Worm (Caenorhabditis elegans): ENCODE data around the gene F18A11.2.
A peak's percentile ranks its signal among the peaks of the same experiment; 100 is the strongest.

The F18A11.2 gene

DNA sequence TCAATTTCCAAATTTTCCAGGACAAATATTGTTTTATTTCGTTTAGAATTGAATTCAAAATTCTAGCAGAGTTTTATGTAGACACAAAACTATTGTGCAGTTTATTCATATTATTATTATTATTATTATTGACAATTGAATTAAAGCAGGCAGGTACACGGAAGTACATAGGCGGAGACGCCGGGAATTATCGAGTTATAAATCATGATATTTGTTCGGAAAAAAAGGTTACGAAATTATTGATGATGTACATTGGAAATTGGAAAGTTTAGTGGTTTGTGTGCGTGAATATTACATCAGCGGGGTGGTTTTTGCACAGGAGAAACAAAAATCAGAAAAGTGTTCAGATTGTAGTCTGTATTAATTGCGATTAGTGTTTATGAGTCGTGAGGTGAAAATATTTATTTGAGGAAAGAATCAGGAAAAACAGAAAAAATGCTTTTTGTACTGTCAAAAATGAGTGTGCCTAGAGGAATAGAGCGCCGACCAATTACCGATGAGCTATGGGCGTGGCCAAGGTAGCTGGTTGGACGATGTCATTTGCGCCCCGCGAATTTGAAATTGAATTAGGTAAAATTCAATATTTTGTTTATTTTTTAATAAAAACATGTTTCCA is 44.9 kb downstream of the F18A11.2 start (continued):
- no peak for TF ChIP-seq madf-3 (GFP tag; IDR thresholded peaks at IDR 0.05)
- TF ChIP-seq hlh-26 (GFP tag; conservative IDR thresholded peaks at IDR 0.05): no peak
- no peak for TF ChIP-seq nfya-1 (tag; optimal IDR thresholded peaks at IDR 0.05; ENCODE audit: borderline replicate concordance, insufficient read depth)
- TF ChIP-seq B0336.3 (GFP tag; IDR thresholded peaks at IDR 0.05): peak; percentile 48; the same call in 1 of the 2 replicates
- TF ChIP-seq rpc-1 (optimal IDR thresholded peaks at IDR 0.05): no peak
- TF ChIP-seq rpc-1 (tag; optimal IDR thresholded peaks at IDR 0.05): no peak
- TF ChIP-seq zim-3 (tag; optimal IDR thresholded peaks at IDR 0.05): no peak
- no peak for TF ChIP-seq lin-54 (GFP tag; optimal IDR thresholded peaks at IDR 0.05)
- TF ChIP-seq ztf-22 (GFP tag; optimal IDR thresholded peaks at IDR 0.05): no peak

DNA sequence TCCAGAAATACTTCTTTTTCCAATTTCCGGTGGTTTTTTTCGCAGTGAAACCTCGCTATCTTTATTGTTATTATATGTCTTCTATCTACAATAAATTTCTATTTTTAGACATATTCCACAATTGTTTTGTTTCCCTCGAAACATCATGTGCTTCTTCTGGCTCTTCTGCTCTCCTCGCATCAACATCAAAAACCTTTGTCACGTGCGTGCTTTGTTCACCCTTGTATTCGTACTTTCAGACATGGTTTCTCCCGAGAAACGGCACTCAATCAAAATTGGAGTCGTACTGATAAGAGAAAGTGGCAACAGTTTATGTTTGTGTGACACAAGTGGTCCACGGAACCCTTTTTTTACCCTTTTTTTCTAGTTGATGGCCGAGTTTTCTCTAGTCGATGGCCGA is 46.2 kb downstream of the F18A11.2 start:
- TF ChIP-seq gei-17 (GFP tag; optimal IDR thresholded peaks at IDR 0.05): no peak
- TF ChIP-seq him-1 (tag; optimal IDR thresholded peaks at IDR 0.05): no peak
- no peak for TF ChIP-seq ztf-26 (tag; optimal IDR thresholded peaks at IDR 0.05)
- TF ChIP-seq cebp-1 (GFP tag; IDR thresholded peaks at IDR 0.05): no peak
- TF ChIP-seq cebp-1 (tag; optimal IDR thresholded peaks at IDR 0.05): peak; percentile 60
- TF ChIP-seq snpc-1.1 (tag; optimal IDR thresholded peaks at IDR 0.05; ENCODE audit: insufficient read depth): no peak
- peak; percentile 31 for TF ChIP-seq madf-10 (tag; optimal IDR thresholded peaks at IDR 0.05)
- no peak for TF ChIP-seq nfya-2 (GFP tag; IDR thresholded peaks at IDR 0.05)
- no peak for TF ChIP-seq snpc-3.4 (tag; optimal IDR thresholded peaks at IDR 0.05)
- TF ChIP-seq lin-54 (GFP tag; optimal IDR thresholded peaks at IDR 0.05): peak; percentile 19
- no peak for TF ChIP-seq mxl-1 (tag; optimal IDR thresholded peaks at IDR 0.05)
- no peak for TF ChIP-seq nhr-27 (tag; optimal IDR thresholded peaks at IDR 0.05)
- peak; percentile 10; the same call in 1 of the 2 replicates for TF ChIP-seq dox-1 (GFP tag; IDR thresholded peaks at IDR 0.05)
- peak; percentile 17 for TF ChIP-seq nhr-90 (tag; optimal IDR thresholded peaks at IDR 0.05)
- no peak for TF ChIP-seq egl-18 (GFP tag; IDR thresholded peaks at IDR 0.05)
- TF ChIP-seq tbp1 (GFP tag; optimal IDR thresholded peaks at IDR 0.05): peak; percentile 24
- TF ChIP-seq let-607 (tag; optimal IDR thresholded peaks at IDR 0.05): peak in 1 of 2 experiments; percentile 46
- no peak for TF ChIP-seq ceh-91 (GFP tag; IDR thresholded peaks at IDR 0.05)
- TF ChIP-seq tlf-1 (GFP tag; optimal IDR thresholded peaks at IDR 0.05): peak; percentile 67
- TF ChIP-seq hmg-20 (GFP tag; IDR thresholded peaks at IDR 0.05): no peak
- peak; percentile 63 for TF ChIP-seq atf-7 (tag; optimal IDR thresholded peaks at IDR 0.05)
- no peak for TF ChIP-seq ZK185.1 (tag; optimal IDR thresholded peaks at IDR 0.05; ENCODE audit: poor library complexity, severe bottlenecking)
- TF ChIP-seq C17E4.6 (GFP tag; IDR thresholded peaks at IDR 0.05): no peak
- 0 out of 2 replicates have a peak, but pooled peaks have one; percentile 32 for TF ChIP-seq aptf-2 (GFP tag; conservative IDR thresholded peaks at IDR 0.05)
- TF ChIP-seq lag-1 (GFP tag; IDR thresholded peaks at IDR 0.05): no peak
- peak; percentile 17 for TF ChIP-seq repo-1 (tag; optimal IDR thresholded peaks at IDR 0.05)
- TF ChIP-seq snpc-4 (GFP tag; optimal IDR thresholded peaks at IDR 0.05): no peak
- peak in 2 of 4 experiments; percentile 3 to 12 for TF ChIP-seq snpc-4 (tag; optimal IDR thresholded peaks at IDR 0.05)
- peak; percentile 48 for TF ChIP-seq pha-4 (tag; optimal IDR thresholded peaks at IDR 0.05)
- TF ChIP-seq B0336.3 (GFP tag; IDR thresholded peaks at IDR 0.05): peak; percentile 49; the same call in 1 of the 2 replicates
- peak; percentile 86 for TF ChIP-seq nhr-80 (tag; optimal IDR thresholded peaks at IDR 0.05)
- peak; percentile 0 for TF ChIP-seq attf-5 (GFP tag; optimal IDR thresholded peaks at IDR 0.05)
- no peak for TF ChIP-seq ceh-40 (GFP tag; IDR thresholded peaks at IDR 0.05)
- TF ChIP-seq ztf-22 (GFP tag; optimal IDR thresholded peaks at IDR 0.05): peak; percentile 5

Data from whole organism, young adult.